Worm (Caenorhabditis elegans): ENCODE measurements around the gene K09C4.10.
A peak's percentile ranks its signal among the peaks of the same experiment; 100 is the strongest.

Gene K09C4.10

ce11 chrX:3256784-3257493 is 23.1 kb downstream of the K09C4.10 start, which contains the start of gene lbp-3 (continued):
- TF ChIP-seq tag-97 (GFP tag; IDR thresholded peaks at IDR 0.05) (no peak), spr-1 (tag; optimal IDR thresholded peaks at IDR 0.05) (no peak), nhr-41 (GFP tag; IDR thresholded peaks at IDR 0.05) (no peak), ztf-7 (tag; optimal IDR thresholded peaks at IDR 0.05) (peak; percentile 98), F37D6.2 (tag; optimal IDR thresholded peaks at IDR 0.05) (no peak), lin-29 (GFP tag; IDR thresholded peaks at IDR 0.05) (no peak), nhr-77 (tag; optimal IDR thresholded peaks at IDR 0.05) (peak; percentile 37), nhr-6 (tag; optimal IDR thresholded peaks at IDR 0.05) (no peak), mxl-2 (GFP tag; conservative IDR thresholded peaks at IDR 0.05) (no peak), sdz-12 (GFP tag; optimal IDR thresholded peaks at IDR 0.05) (no peak), nhr-111 (GFP tag; optimal IDR thresholded peaks at IDR 0.05) (no peak), ces-1 (GFP tag; optimal IDR thresholded peaks at IDR 0.05) (no peak), lsy-2 (tag; optimal IDR thresholded peaks at IDR 0.05) (no peak), daf-8 (GFP tag; IDR thresholded peaks at IDR 0.05) (no peak), F44E2.7 (GFP tag; IDR thresholded peaks at IDR 0.05) (no peak), spr-3 (GFP tag; optimal IDR thresholded peaks at IDR 0.05) (no peak), T20F7.1 (GFP tag; optimal IDR thresholded peaks at IDR 0.05) (no peak), nhr-76 (tag; optimal IDR thresholded peaks at IDR 0.05) (no peak), Y5F2A.4 (GFP tag; optimal IDR thresholded peaks at IDR 0.05) (no peak), nhr-102 (tag; optimal IDR thresholded peaks at IDR 0.05) (peak; percentile 90), mes-2 (tag; optimal IDR thresholded peaks at IDR 0.05; ENCODE audit: poor library complexity, severe bottlenecking) (no peak), nhr-42 (GFP tag; IDR thresholded peaks at IDR 0.05) (no peak), mep-1 (tag; optimal IDR thresholded peaks at IDR 0.05) (peak; percentile 24), daf-16 (GFP tag; optimal IDR thresholded peaks at IDR 0.05) (no peak), daf-16 (tag; optimal IDR thresholded peaks at IDR 0.05) (peak; percentile 94), ama-1 (optimal IDR thresholded peaks at IDR 0.05) (no peak), dpl-1 (GFP tag; optimal IDR thresholded peaks at IDR 0.05) (no peak), tra-1 (GFP tag; IDR thresholded peaks at IDR 0.05) (no peak), dmd-9 (GFP tag; IDR thresholded peaks at IDR 0.05) (no peak), mdl-1 (tag; optimal IDR thresholded peaks at IDR 0.05) (peak in 1 of 2 experiments; percentile 2), lin-13 (GFP tag; optimal IDR thresholded peaks at IDR 0.05) (no peak), ceh-82 (tag; optimal IDR thresholded peaks at IDR 0.05) (no peak), ceh-44 (GFP tag; IDR thresholded peaks at IDR 0.05) (no peak), zip-2 (tag; optimal IDR thresholded peaks at IDR 0.05) (no peak), attf-4 (tag; optimal IDR thresholded peaks at IDR 0.05) (no peak), aly-2 (tag; optimal IDR thresholded peaks at IDR 0.05) (no peak), php-3 (GFP tag; IDR thresholded peaks at IDR 0.05) (peak; percentile 52; the same call in 1 of the 2 replicates), arid-1 (GFP tag; conservative IDR thresholded peaks at IDR 0.05) (no peak), lim-7 (GFP tag; IDR thresholded peaks at IDR 0.05) (no peak), daf-12 (tag; optimal IDR thresholded peaks at IDR 0.05) (no peak), jun-1 (tag; optimal IDR thresholded peaks at IDR 0.05) (no peak), cey-2 (tag; optimal IDR thresholded peaks at IDR 0.05; ENCODE audit: borderline replicate concordance, insufficient read depth) (no peak), saeg-2 (GFP tag; IDR thresholded peaks at IDR 0.05) (no peak), D1046.2 (GFP tag; IDR thresholded peaks at IDR 0.05) (no peak), unc-39 (tag; optimal IDR thresholded peaks at IDR 0.05) (no peak), ztf-11 (tag; optimal IDR thresholded peaks at IDR 0.05) (no peak), F10B5.3 (tag; optimal IDR thresholded peaks at IDR 0.05) (no peak), snpc-1.2 (GFP tag; IDR thresholded peaks at IDR 0.05) (no peak), lin-15B (tag; optimal IDR thresholded peaks at IDR 0.05) (no peak), madf-9 (GFP tag; conservative IDR thresholded peaks at IDR 0.05) (no peak), dve-1 (tag; optimal IDR thresholded peaks at IDR 0.05; ENCODE audit: insufficient read depth) (peak; percentile 83), hmg-1.1 (GFP tag; IDR thresholded peaks at IDR 0.05) (no peak)

Measured in whole organism, L4 larva.